Fruit fly (Drosophila melanogaster) whole organism, embryonic: ENCODE data around the gene unc-45.

Source experiments
- Abd-B ChIP-seq: fragments of 200-800 bp; sonication (Bioruptor generic); optimal IDR thresholded peaks from 2 replicates; lab custom pipeline; 2018; ENCODE audit warnings: missing biosample characterization, mild to moderate bottlenecking, missing genetic modification characterization, moderate library complexity
- Adf1 ChIP-seq: fragments of 200-800 bp; sonication (Bioruptor generic); IDR thresholded peaks from 2 replicates; pipeline ENCODE4 v1.3.6; 2022; ENCODE audit warnings: missing biosample characterization, missing genetic modification characterization
- BEAF-32 ChIP-seq: fragments of 200-800 bp; sonication (Bioruptor generic); optimal IDR thresholded peaks from 3 replicates; lab custom pipeline; 2017; ENCODE audit warnings: missing biosample characterization, missing genetic modification characterization, mild to moderate bottlenecking, moderate library complexity, missing genetic modification reagents
- CG12155 ChIP-seq: fragments of 200-800 bp; sonication (Bioruptor generic); optimal IDR thresholded peaks from 3 replicates; lab custom pipeline; 2016; ENCODE audit warnings: missing biosample characterization, missing genetic modification characterization
- CG12219 ChIP-seq: fragments of 200-800 bp; sonication (Bioruptor generic); optimal IDR thresholded peaks from 3 replicates; lab custom pipeline; 2018; ENCODE audit warnings: missing biosample characterization, mild to moderate bottlenecking, missing genetic modification characterization
- CG14710 ChIP-seq: fragments of 200-800 bp; sonication (Bioruptor generic); optimal IDR thresholded peaks from 3 replicates; lab custom pipeline; 2019; ENCODE audit warnings: missing biosample characterization, mild to moderate bottlenecking, missing genetic modification characterization, moderate library complexity
- CG15601 ChIP-seq: fragments of 200-800 bp; sonication (Bioruptor generic); optimal IDR thresholded peaks from 3 replicates; lab custom pipeline; 2019; ENCODE audit warnings: missing biosample characterization, mild to moderate bottlenecking, missing genetic modification characterization, moderate library complexity
- CG1603 ChIP-seq: fragments of 200-800 bp; sonication (Bioruptor generic); optimal IDR thresholded peaks from 2 replicates; lab custom pipeline; 2019; ENCODE audit warnings: missing biosample characterization, mild to moderate bottlenecking, missing genetic modification characterization, moderate library complexity
- CG16813 ChIP-seq: fragments of 200-800 bp; sonication (Bioruptor generic); IDR thresholded peaks from 3 replicates; pipeline ENCODE4 v1.3.6; 2022; ENCODE audit warnings: missing biosample characterization, missing genetic modification characterization; ENCODE audit not compliant: partially characterized antibody
- CG17829 ChIP-seq: fragments of 200-800 bp; optimal IDR thresholded peaks from 2 replicates; lab custom pipeline; 2019; ENCODE audit warnings: missing biosample characterization, mild to moderate bottlenecking, missing genetic modification characterization, moderate library complexity
- CG18011 ChIP-seq: fragments of 200-800 bp; sonication (Bioruptor generic); optimal IDR thresholded peaks from 2 replicates; lab custom pipeline; 2017; ENCODE audit warnings: missing biosample characterization, missing genetic modification characterization, mild to moderate bottlenecking, moderate library complexity, missing genotype
- CG18262 ChIP-seq: fragments of 200-800 bp; optimal IDR thresholded peaks from 3 replicates; lab custom pipeline; 2019; ENCODE audit warnings: missing biosample characterization, mild to moderate bottlenecking, missing genetic modification characterization, moderate library complexity
- CG2678 ChIP-seq: fragments of 200-800 bp; sonication (Bioruptor generic); optimal IDR thresholded peaks from 3 replicates; lab custom pipeline; 2019; ENCODE audit warnings: missing biosample characterization, mild to moderate bottlenecking, missing genetic modification characterization, moderate library complexity
- CG2712 ChIP-seq: fragments of 200-800 bp; optimal IDR thresholded peaks from 3 replicates; lab custom pipeline; 2019; ENCODE audit warnings: missing biosample characterization, mild to moderate bottlenecking, missing genetic modification characterization, moderate library complexity
- CG30020 ChIP-seq: fragments of 200-800 bp; optimal IDR thresholded peaks from 2 replicates; lab custom pipeline; 2019; ENCODE audit warnings: missing biosample characterization, mild to moderate bottlenecking, missing genetic modification characterization, moderate library complexity
- CG30403 ChIP-seq: fragments of 200-800 bp; sonication (Bioruptor generic); optimal IDR thresholded peaks from 3 replicates; lab custom pipeline; 2016; ENCODE audit warnings: missing biosample characterization, missing genetic modification characterization
- CG31441 ChIP-seq: fragments of 200-800 bp; sonication (Bioruptor generic); IDR thresholded peaks from 2 replicates; pipeline ENCODE4 v1.3.6; 2022; ENCODE audit warnings: missing biosample characterization, missing genetic modification characterization
- CG33557 ChIP-seq: fragments of 200-800 bp; sonication (Bioruptor generic); optimal IDR thresholded peaks from 2 replicates; lab custom pipeline; 2019; ENCODE audit warnings: missing biosample characterization, mild to moderate bottlenecking, missing genetic modification characterization, moderate library complexity
- CG4360 ChIP-seq: fragments of 200-800 bp; sonication (Bioruptor generic); IDR thresholded peaks from 2 replicates; pipeline ENCODE4 v1.3.6; 2022; ENCODE audit warnings: missing biosample characterization, missing genetic modification characterization
- CG6689 ChIP-seq: fragments of 200-800 bp; sonication (Bioruptor generic); IDR thresholded peaks from 2 replicates; pipeline ENCODE4 v1.3.6; 2022; ENCODE audit warnings: missing biosample characterization, missing genetic modification characterization
- CG7839 ChIP-seq: fragments of 200-800 bp; sonication (Bioruptor generic); optimal IDR thresholded peaks from 3 replicates; lab custom pipeline; 2018; ENCODE audit warnings: missing biosample characterization, mild to moderate bottlenecking, missing genetic modification characterization, moderate library complexity
- CG7987 ChIP-seq: fragments of 200-800 bp; sonication (Bioruptor generic); optimal IDR thresholded peaks from 2 replicates; lab custom pipeline; 2018; ENCODE audit warnings: missing biosample characterization, mild to moderate bottlenecking, missing genetic modification characterization, moderate library complexity
- CG9797 ChIP-seq: fragments of 200-800 bp; sonication (Bioruptor generic); optimal IDR thresholded peaks from 3 replicates; lab custom pipeline; 2018; ENCODE audit warnings: missing biosample characterization, mild to moderate bottlenecking, missing genetic modification characterization
- CoRest ChIP-seq: fragments of 200-800 bp; sonication (Bioruptor generic); optimal IDR thresholded peaks from 3 replicates; lab custom pipeline; 2018; ENCODE audit warnings: missing biosample characterization, mild to moderate bottlenecking, missing genetic modification characterization, moderate library complexity
- D19A ChIP-seq: fragments of 200-800 bp; optimal IDR thresholded peaks from 3 replicates; lab custom pipeline; 2019; ENCODE audit warnings: missing biosample characterization, mild to moderate bottlenecking, missing genetic modification characterization, moderate library complexity
- Dbx ChIP-seq: fragments of 200-800 bp; sonication (Bioruptor generic); IDR thresholded peaks from 3 replicates; pipeline ENCODE4 v1.3.6; 2022; ENCODE audit warnings: missing biosample characterization, missing genetic modification characterization
- Dp ChIP-seq: fragments of 200-800 bp; sonication (Bioruptor generic); optimal IDR thresholded peaks from 2 replicates; lab custom pipeline; 2018; ENCODE audit warnings: missing biosample characterization, mild to moderate bottlenecking, missing genetic modification characterization, moderate library complexity
- E2f2 ChIP-seq: fragments of 200-800 bp; sonication (Bioruptor generic); IDR thresholded peaks from 2 replicates; pipeline ENCODE4 v1.3.6; 2022; ENCODE audit warnings: missing biosample characterization, missing genetic modification characterization
- Hand ChIP-seq: fragments of 200-800 bp; sonication (Bioruptor generic); optimal IDR thresholded peaks from 2 replicates; lab custom pipeline; 2017; ENCODE audit warnings: mild to moderate bottlenecking, missing biosample characterization, missing genetic modification reagents, missing genetic modification characterization
- HmgZ ChIP-seq: fragments of 200-800 bp; sonication (Bioruptor generic); optimal IDR thresholded peaks from 2 replicates; lab custom pipeline; 2018; ENCODE audit warnings: missing biosample characterization, mild to moderate bottlenecking, missing genetic modification characterization
- Hsf ChIP-seq: fragments of 200-800 bp; sonication (Bioruptor generic); optimal IDR thresholded peaks from 3 replicates; lab custom pipeline; 2016; ENCODE audit warnings: missing biosample characterization, missing genetic modification characterization
- MESR4 ChIP-seq: fragments of 200-800 bp; sonication (Bioruptor generic); optimal IDR thresholded peaks from 2 replicates; lab custom pipeline; 2018; ENCODE audit warnings: missing biosample characterization, mild to moderate bottlenecking, missing genetic modification characterization, moderate library complexity
- Med ChIP-seq: fragments of 200-800 bp; sonication (Bioruptor generic); peaks from one replicate; lab custom pipeline; 2016; ENCODE audit warnings: missing biosample characterization, missing genetic modification characterization, mild to moderate bottlenecking, inconsistent platforms, moderate library complexity
- NFAT ChIP-seq: fragments of 200-800 bp; sonication (Bioruptor generic); IDR thresholded peaks from 2 replicates; pipeline ENCODE4 v1.3.6; 2022; ENCODE audit warnings: missing biosample characterization, missing genetic modification characterization
- Sry-β ChIP-seq: fragments of 200-800 bp; sonication (Bioruptor generic); optimal IDR thresholded peaks from 2 replicates; lab custom pipeline; 2018; ENCODE audit warnings: missing biosample characterization, mild to moderate bottlenecking, missing genetic modification characterization, moderate library complexity
- Stat92E ChIP-seq, 3 experiments: fragments of >200 bp in 2 of 3; fragments of 200-800 bp in 1 of 3; sonication (Bioruptor generic) in 1 of 3; optimal IDR thresholded peaks; 2 replicates each; lab custom pipeline; 2017 to 2019; ENCODE audit warnings: missing biosample characterization in 3 of 3, missing genetic modification characterization in 3 of 3, mild to moderate bottlenecking in 1 of 3, moderate library complexity in 1 of 3
- gem ChIP-seq: fragments of 200-800 bp; sonication (Bioruptor generic); optimal IDR thresholded peaks from 2 replicates; lab custom pipeline; 2019; ENCODE audit warnings: missing biosample characterization, mild to moderate bottlenecking, missing genetic modification characterization, moderate library complexity
- gfzf ChIP-seq: fragments of 200-800 bp; sonication (Bioruptor generic); optimal IDR thresholded peaks from 2 replicates; lab custom pipeline; 2016; ENCODE audit warnings: missing biosample characterization, mild to moderate bottlenecking, missing genetic modification characterization, moderate library complexity
- grau ChIP-seq: fragments of 200-800 bp; optimal IDR thresholded peaks from 3 replicates; lab custom pipeline; 2019; ENCODE audit warnings: missing biosample characterization, mild to moderate bottlenecking, missing genetic modification characterization, moderate library complexity
- nmo ChIP-seq: fragments of 200-800 bp; sonication (Bioruptor generic); optimal IDR thresholded peaks from 2 replicates; lab custom pipeline; 2018; ENCODE audit warnings: missing biosample characterization, mild to moderate bottlenecking, missing genetic modification characterization, moderate library complexity
- onecut ChIP-seq: fragments of 200-800 bp; sonication (Bioruptor generic); IDR thresholded peaks from 2 replicates; pipeline ENCODE4 v1.3.6; 2022; ENCODE audit warnings: missing biosample characterization, missing genetic modification characterization
- phol ChIP-seq: fragments of 200-800 bp; sonication (Bioruptor generic); optimal IDR thresholded peaks from 3 replicates; lab custom pipeline; 2018; ENCODE audit warnings: missing biosample characterization, mild to moderate bottlenecking, missing genetic modification characterization, moderate library complexity
- ranshi ChIP-seq: fragments of 200-800 bp; sonication (Bioruptor generic); IDR thresholded peaks from 2 replicates; pipeline ENCODE4 v1.3.6; 2022; ENCODE audit warnings: missing biosample characterization, missing genetic modification characterization
- row ChIP-seq: fragments of 200-800 bp; sonication (Bioruptor generic); IDR thresholded peaks from 3 replicates; pipeline ENCODE4 v1.3.6; 2022; ENCODE audit warnings: missing biosample characterization, missing genetic modification characterization
- sd ChIP-seq: fragments of 200-800 bp; sonication (Bioruptor generic); optimal IDR thresholded peaks from 3 replicates; lab custom pipeline; 2018; ENCODE audit warnings: missing biosample characterization, mild to moderate bottlenecking, missing genetic modification characterization, moderate library complexity
- sna ChIP-seq: fragments of 200-800 bp; sonication (Bioruptor generic); IDR thresholded peaks from 2 replicates; pipeline ENCODE4 v1.3.6; 2022; ENCODE audit warnings: missing biosample characterization, missing genetic modification characterization; ENCODE audit not compliant: partially characterized antibody
- tll ChIP-seq, 2 experiments: fragments of 200-800 bp in 1 of 2; fragments of >200 bp in 1 of 2; sonication (Bioruptor generic) in 1 of 2; optimal IDR thresholded peaks; 2 replicates each; lab custom pipeline; 2017 to 2019; ENCODE audit warnings: missing biosample characterization in 2 of 2, missing genetic modification characterization in 2 of 2, mild to moderate bottlenecking in 1 of 2, moderate library complexity in 1 of 2
- trem ChIP-seq: fragments of 200-800 bp; optimal IDR thresholded peaks from 3 replicates; lab custom pipeline; 2019; ENCODE audit warnings: missing biosample characterization, mild to moderate bottlenecking, missing genetic modification characterization, moderate library complexity

unc-45 gene

DNA sequence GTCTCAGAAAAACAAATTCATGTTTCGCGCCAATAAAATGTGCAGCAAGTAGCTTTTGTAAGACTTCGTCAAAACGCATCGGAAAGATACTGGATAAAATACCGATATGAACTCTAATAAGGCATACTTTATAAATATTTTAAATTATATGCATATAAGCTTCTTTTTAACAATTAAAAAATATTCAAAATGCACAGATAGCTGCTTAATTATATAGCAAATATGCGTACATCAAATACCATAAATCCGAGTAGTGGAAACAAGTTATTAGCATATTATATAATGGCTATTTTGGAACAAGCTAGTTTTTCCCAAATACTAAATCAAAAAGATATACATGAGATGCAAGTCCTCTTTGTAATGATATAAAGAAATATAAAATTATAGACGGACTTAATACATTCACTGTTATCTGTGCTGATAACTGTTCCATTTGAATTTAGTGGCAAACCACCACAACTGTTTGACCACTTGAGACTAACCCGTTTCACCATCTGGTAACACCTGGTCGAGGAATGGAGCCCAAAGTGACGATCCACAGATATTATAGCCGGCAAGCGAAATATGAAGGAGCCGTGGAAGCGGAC is 33.5 kb upstream of the unc-45 start, which contains the start of gene PIG-H:
Gene PIG-H (plus strand): TSS at position 303 of the 587 bp plus-strand sequence.
- TF ChIP-seq Dp (peak; percentile 95), row (GFP tag; lab: Robert Waterston, UW) (peak; percentile 46; the same call in 1 of the 3 replicates), CG18011 (GFP tag; lab: Kevin White, UChicago) (peak; percentile 98), MESR4 (peak; percentile 52), Hsf (GFP tag; lab: Kevin White, UChicago) (peak; percentile 9), CG12155 (GFP tag; lab: Kevin White, UChicago) (peak; percentile 2), CG7839 (tag; lab: Kevin White, UChicago) (peak; percentile 14), gem (tag; lab: Kevin White, UChicago) (peak; percentile 53), Sry-β (GFP tag; lab: Kevin White, UChicago) (peak; percentile 9), Abd-B (peak; percentile 11), Dbx (GFP tag; lab: Robert Waterston, UW) (no peak), D19A (tag; lab: Kevin White, UChicago) (peak; percentile 9), E2f2 (GFP tag; lab: Robert Waterston, UW) (peak; percentile 96), CG17829 (tag; lab: Kevin White, UChicago) (peak; percentile 32), BEAF-32 (peak; percentile 35), CG6689 (GFP tag; lab: Robert Waterston, UW) (peak; percentile 47; the same call in 1 of the 2 replicates), CG31441 (GFP tag; lab: Robert Waterston, UW) (peak; percentile 40; the same call in 1 of the 2 replicates), CG15601 (tag; lab: Kevin White, UChicago) (peak; percentile 44), CG30020 (tag; lab: Kevin White, UChicago) (peak; percentile 83), Hand (GFP tag; lab: Kevin White, UChicago) (no peak), CG4360 (GFP tag; lab: Robert Waterston, UW) (no peak), tll (GFP tag; optimal IDR thresholded peaks at IDR 0.05; lab: Kevin White, UChicago) (no peak), trem (tag; lab: Kevin White, UChicago) (peak; percentile 40), grau (tag; lab: Kevin White, UChicago) (peak; percentile 20), sd (peak; percentile 74), CG7987 (no peak), HmgZ (no peak), Adf1 (no peak), Stat92E (GFP tag; optimal IDR thresholded peaks at IDR 0.05; lab: Kevin White, UChicago) (no peak), Med (GFP tag; lab: Kevin White, UChicago) (peak; percentile 59), ranshi (GFP tag; lab: Robert Waterston, UW) (no peak), CG14710 (tag; lab: Kevin White, UChicago) (peak; percentile 61), CG2678 (peak; percentile 14), CG1603 (tag; lab: Kevin White, UChicago) (peak; percentile 5), sna (GFP tag; lab: Robert Waterston, UW) (no peak), CoRest (peak; percentile 43), CG30403 (GFP tag; lab: Kevin White, UChicago) (peak; percentile 2), CG18262 (tag; lab: Kevin White, UChicago) (peak; percentile 7), CG12219 (GFP tag; lab: Kevin White, UChicago) (no peak), CG33557 (GFP tag; lab: Kevin White, UChicago) (no peak), nmo (peak; percentile 55), phol (tag; lab: Kevin White, UChicago) (peak; percentile 54), NFAT (GFP tag; lab: Robert Waterston, UW) (no peak), gfzf (peak; percentile 73), CG2712 (tag; lab: Kevin White, UChicago) (peak; percentile 44), CG9797 (GFP tag; lab: Kevin White, UChicago) (peak; percentile 65), onecut (GFP tag; lab: Robert Waterston, UW) (no peak), CG16813 (GFP tag; lab: Robert Waterston, UW) (no peak)
